Worm (Caenorhabditis elegans): ENCODE results near the gene clec-234.
"Not testable (repeated sequence)": the region's sequence is repeated elsewhere in the genome, so short reads cannot be mapped to it uniquely, and the experiment has no call there.

Gene clec-234

DNA sequence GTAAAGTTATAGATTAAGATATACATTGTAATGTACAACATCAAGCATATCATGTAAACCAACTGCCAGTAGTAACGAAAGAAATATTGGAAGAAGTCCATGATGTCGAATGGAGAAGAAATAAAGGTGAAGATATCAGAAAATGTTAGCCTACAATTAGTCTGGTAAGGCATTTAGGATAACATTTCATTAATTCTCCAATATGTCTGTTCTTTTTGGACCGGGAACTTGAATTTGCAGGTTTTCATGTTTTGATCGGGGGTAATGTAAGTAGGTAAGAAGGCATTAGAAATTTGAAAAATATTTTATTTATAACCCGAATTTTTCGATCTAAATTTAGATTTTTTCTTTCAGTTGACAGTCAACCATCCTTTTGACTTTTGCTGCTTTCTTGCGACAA, 39.6 kb downstream of the clec-234 start, which contains the start of gene srd-63:
Gene srd-63 (minus strand): TSS at position 101 of the 400 bp plus-strand sequence.
- TF ChIP-seq ZK546.5 (tag; optimal IDR thresholded peaks at IDR 0.05) = no peak
- TF ChIP-seq unc-62 (GFP tag; optimal IDR thresholded peaks at IDR 0.05) = no peak
- TF ChIP-seq aly-2 (tag; optimal IDR thresholded peaks at IDR 0.05) = no peak
- TF ChIP-seq unc-39 (tag; optimal IDR thresholded peaks at IDR 0.05) = no peak
- no peak for TF ChIP-seq dmd-4 (tag; optimal IDR thresholded peaks at IDR 0.05)
- no peak for TF ChIP-seq lsy-2 (tag; optimal IDR thresholded peaks at IDR 0.05)
- no peak for TF ChIP-seq gmeb-1 (tag; optimal IDR thresholded peaks at IDR 0.05)
- TF ChIP-seq R02D3.7 (tag; optimal IDR thresholded peaks at IDR 0.05) = no peak
- TF ChIP-seq nhr-12 (tag; optimal IDR thresholded peaks at IDR 0.05) = no peak
- TF ChIP-seq nhr-21 (tag; optimal IDR thresholded peaks at IDR 0.05) = no peak
- TF ChIP-seq unc-55 (GFP tag; optimal IDR thresholded peaks at IDR 0.05) = no peak

DNA sequence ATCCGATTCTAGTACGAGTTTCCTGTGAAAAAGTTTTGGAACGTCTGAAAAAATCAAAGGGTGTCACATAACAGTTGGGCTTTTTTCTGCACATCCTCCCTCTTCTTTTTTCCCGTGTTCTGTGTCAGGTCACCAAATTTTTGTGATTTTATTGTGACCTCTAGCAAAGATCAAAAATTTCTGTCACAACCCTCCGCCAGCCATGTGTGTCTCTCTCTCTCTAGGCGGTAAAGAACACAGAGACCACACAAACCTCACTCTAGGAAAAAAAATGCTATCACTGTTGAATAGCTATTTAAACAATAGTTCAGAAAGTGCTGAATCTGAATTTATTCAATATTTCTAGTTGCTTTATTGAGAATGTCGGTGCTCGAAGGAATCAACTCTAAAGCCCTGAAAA, 42.7 kb downstream of the clec-234 start, which contains the start of gene gst-44:
Gene gst-44 (plus strand): TSS at position 237 of the 400 bp plus-strand sequence.
- TF ChIP-seq mab-5 (tag; optimal IDR thresholded peaks at IDR 0.05) = no peak
- TF ChIP-seq sem-4 (tag; optimal IDR thresholded peaks at IDR 0.05) = no peak
- TF ChIP-seq alr-1 (tag; optimal IDR thresholded peaks at IDR 0.05) = no peak
- peak; percentile 77 for TF ChIP-seq sma-9 (GFP tag; optimal IDR thresholded peaks at IDR 0.05)
- TF ChIP-seq sma-9 (tag; optimal IDR thresholded peaks at IDR 0.05) = no peak
- no peak for TF ChIP-seq nhr-11 (tag; optimal IDR thresholded peaks at IDR 0.05)
- TF ChIP-seq zag-1 (tag; optimal IDR thresholded peaks at IDR 0.05) = no peak
- TF ChIP-seq nhr-10 (tag; optimal IDR thresholded peaks at IDR 0.05) = no peak
- no peak for TF ChIP-seq unc-62 (GFP tag; optimal IDR thresholded peaks at IDR 0.05)
- TF ChIP-seq mdl-1 (tag; optimal IDR thresholded peaks at IDR 0.05) = no peak
- no peak for TF ChIP-seq sma-3 (GFP tag; optimal IDR thresholded peaks at IDR 0.05)
- TF ChIP-seq crh-2 (tag; optimal IDR thresholded peaks at IDR 0.05) = no peak
- TF ChIP-seq nhr-129 (tag; optimal IDR thresholded peaks at IDR 0.05) = peak; percentile 5
- TF ChIP-seq fos-1 (tag; optimal IDR thresholded peaks at IDR 0.05) = peak; percentile 49
- no peak for TF ChIP-seq snpc-4 (tag; optimal IDR thresholded peaks at IDR 0.05)

DNA sequence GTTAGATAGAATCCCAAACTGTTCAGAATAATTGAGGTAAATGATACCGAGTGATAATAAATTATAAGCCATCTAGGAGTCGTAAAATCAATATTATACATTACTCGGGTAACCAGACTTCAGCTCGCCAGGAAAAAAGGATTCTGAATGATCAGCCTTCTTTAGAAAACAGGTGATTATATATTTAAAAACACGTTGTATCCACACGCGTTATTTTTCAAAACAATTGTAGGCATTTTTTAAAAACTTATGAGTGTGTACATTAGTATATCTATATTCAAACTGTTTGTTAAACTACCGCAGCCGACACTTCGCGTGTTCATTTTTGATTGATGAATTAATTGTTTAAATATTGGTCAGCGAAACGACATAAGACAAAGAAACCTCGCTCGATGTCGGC, 45.1 kb downstream of the clec-234 start, which contains the start of gene sri-65:
Gene sri-65 (minus strand): TSS at position 101 of the 400 bp plus-strand sequence.
- no peak for TF ChIP-seq F13H6.1 (tag; optimal IDR thresholded peaks at IDR 0.05)
- TF ChIP-seq mbf-1 (tag; optimal IDR thresholded peaks at IDR 0.05) = no peak
- TF ChIP-seq R02D3.7 (tag; optimal IDR thresholded peaks at IDR 0.05) = no peak
- TF ChIP-seq dmd-4 (tag; optimal IDR thresholded peaks at IDR 0.05) = no peak
- TF ChIP-seq lsy-2 (tag; optimal IDR thresholded peaks at IDR 0.05) = no peak
- no peak for TF ChIP-seq nhr-237 (tag; optimal IDR thresholded peaks at IDR 0.05)
- no peak for TF ChIP-seq snpc-4 (tag; optimal IDR thresholded peaks at IDR 0.05)
- no peak for TF ChIP-seq ztf-11 (tag; optimal IDR thresholded peaks at IDR 0.05)

DNA sequence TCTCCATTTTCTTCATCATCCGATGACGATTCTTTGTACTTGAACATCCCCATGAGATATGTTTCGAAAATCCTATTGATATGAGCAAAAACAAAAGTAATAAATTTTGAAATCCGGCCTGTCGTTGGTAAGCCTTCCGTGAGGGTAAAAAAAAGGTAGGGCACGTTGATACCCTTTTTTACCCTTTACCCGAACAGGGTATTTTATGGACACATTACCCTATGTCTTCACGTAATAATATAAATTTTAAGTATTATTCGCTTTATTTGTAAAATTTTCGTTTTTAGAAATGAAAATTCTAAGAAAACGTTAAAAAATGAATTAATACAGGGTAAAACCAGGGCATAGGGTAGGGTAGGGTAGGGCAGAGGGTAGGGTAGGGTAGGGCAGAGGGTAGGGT, 49.6 kb downstream of the clec-234 start, which contains the start of gene F13A7.7:
Gene F13A7.7 (minus strand): TSS at position 101 of the 400 bp plus-strand sequence.
- not testable (repeated sequence) for TF ChIP-seq elt-3, nhr-12, F13H6.1 (tag; optimal IDR thresholded peaks at IDR 0.05)

DNA sequence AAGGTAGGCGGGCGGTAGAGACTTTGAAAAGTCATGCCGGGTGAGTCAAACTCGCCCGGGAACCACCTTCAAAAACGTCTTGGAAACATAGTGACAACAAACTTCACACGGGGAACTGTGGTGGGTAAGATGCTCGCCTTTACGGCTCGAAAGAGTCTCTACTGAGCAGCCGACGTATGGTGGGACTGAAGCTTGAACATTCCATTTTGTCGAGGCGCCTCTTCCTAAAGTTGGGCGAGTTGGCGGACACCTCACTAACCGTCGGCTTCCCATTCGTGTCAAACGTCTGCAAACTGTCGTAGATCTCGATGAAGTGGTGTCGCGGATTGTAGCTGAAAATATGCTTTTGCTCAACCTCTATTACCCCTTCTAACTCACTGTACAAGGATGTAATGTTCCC, 50.4 kb downstream of the clec-234 start:
- no peak for TF ChIP-seq unc-55 (GFP tag; optimal IDR thresholded peaks at IDR 0.05)
- no peak for TF ChIP-seq lin-39 (tag; optimal IDR thresholded peaks at IDR 0.05)
- TF ChIP-seq dmd-4 (tag; optimal IDR thresholded peaks at IDR 0.05) = no peak
- no peak for TF ChIP-seq lin-11 (tag; optimal IDR thresholded peaks at IDR 0.05)
- no peak for TF ChIP-seq alr-1 (tag; optimal IDR thresholded peaks at IDR 0.05)
- no peak for TF ChIP-seq sem-4 (tag; optimal IDR thresholded peaks at IDR 0.05)
